Worm (Caenorhabditis elegans): ENCODE results near the gene F59B10.3.

DNA sequence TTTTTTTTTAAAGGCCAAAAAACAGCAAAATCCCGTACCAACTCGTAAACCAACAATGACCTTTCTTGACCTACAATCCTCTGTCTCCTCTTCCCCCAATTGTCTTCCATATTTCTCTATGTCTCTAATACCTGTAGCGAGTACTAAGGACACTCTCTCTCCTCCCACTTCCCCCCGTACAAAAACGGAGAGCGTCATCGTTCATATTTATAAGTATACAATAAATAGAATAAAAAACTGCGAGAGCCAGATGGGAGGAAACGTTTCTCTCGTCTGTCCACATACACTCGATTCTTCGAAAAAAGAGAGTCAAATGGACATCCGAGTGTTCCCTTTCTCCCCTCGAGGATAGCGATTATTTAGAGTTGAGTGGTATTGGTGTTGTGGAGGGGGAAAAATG is 5.6 kb upstream of the F59B10.3 start:
- TF ChIP-seq nhr-237 (tag; optimal IDR thresholded peaks at IDR 0.05) (no peak), ztf-11 (tag; optimal IDR thresholded peaks at IDR 0.05) (no peak), pqm-1 (tag; optimal IDR thresholded peaks at IDR 0.05) (no peak), ceh-28 (tag; optimal IDR thresholded peaks at IDR 0.05) (no peak), nhr-11 (tag; optimal IDR thresholded peaks at IDR 0.05) (no peak), ama-1 (optimal IDR thresholded peaks at IDR 0.05) (no peak), eor-1 (tag; optimal IDR thresholded peaks at IDR 0.05) (no peak), skn-1 (tag; optimal IDR thresholded peaks at IDR 0.05) (no peak), mdl-1 (tag; optimal IDR thresholded peaks at IDR 0.05) (no peak), fos-1 (tag; optimal IDR thresholded peaks at IDR 0.05) (no peak), egl-27 (tag; optimal IDR thresholded peaks at IDR 0.05) (no peak), nfya-1 (tag; optimal IDR thresholded peaks at IDR 0.05; ENCODE audit: insufficient read depth) (peak; percentile 1), zag-1 (tag; optimal IDR thresholded peaks at IDR 0.05) (no peak)
